Fruit fly (Drosophila melanogaster): ENCODE data around the gene pll.

Gene pll

dm6 chr3R:27263434-27264215 lies 10.6 kb upstream of the pll start, which contains the start of gene woc (continued):
- peak; percentile 36 for TF ChIP-seq Camta (GFP tag; optimal IDR thresholded peaks at IDR 0.05)
- TF ChIP-seq CG12659 (GFP tag; optimal IDR thresholded peaks at IDR 0.05): peak; percentile 78
- peak; percentile 60 for TF ChIP-seq ind (GFP tag; optimal IDR thresholded peaks at IDR 0.05)
- TF ChIP-seq slbo (GFP tag; IDR thresholded peaks at IDR 0.05): peak; percentile 78
- peak; percentile 43 for TF ChIP-seq CG9215 (GFP tag; IDR thresholded peaks at IDR 0.05)
- TF ChIP-seq Ravus (GFP tag; IDR thresholded peaks at IDR 0.05): peak; percentile 4; the same call in 1 of the 2 replicates
- TF ChIP-seq sna (GFP tag; IDR thresholded peaks at IDR 0.05; ENCODE audit: partially characterized antibody): peak; percentile 75
- peak; percentile 35 for TF ChIP-seq h (optimal IDR thresholded peaks at IDR 0.05)
- TF ChIP-seq run (tag; optimal IDR thresholded peaks at IDR 0.05): no peak
- 0 out of 2 replicates have a peak, but pooled peaks have one; percentile 9 for TF ChIP-seq CG11247 (GFP tag; IDR thresholded peaks at IDR 0.05)
- peak; percentile 64 for TF ChIP-seq CG16863 (GFP tag; optimal IDR thresholded peaks at IDR 0.05)
- no peak for TF ChIP-seq CG43689 (GFP tag; IDR thresholded peaks at IDR 0.05)
- peak; percentile 55 for TF ChIP-seq NC2α (GFP tag; optimal IDR thresholded peaks at IDR 0.05)
- TF ChIP-seq mld (GFP tag; IDR thresholded peaks at IDR 0.05; ENCODE audit: partially characterized antibody): peak; percentile 77
- TF ChIP-seq bsh (GFP tag; optimal IDR thresholded peaks at IDR 0.05): peak; percentile 30 to 92
- TF ChIP-seq org-1 (GFP tag; optimal IDR thresholded peaks at IDR 0.05): peak; percentile 9
- TF ChIP-seq CG4328 (GFP tag; optimal IDR thresholded peaks at IDR 0.05): no peak
- no peak for TF ChIP-seq ham (GFP tag; IDR thresholded peaks at IDR 0.05)
- no peak for TF ChIP-seq CG6683 (GFP tag; optimal IDR thresholded peaks at IDR 0.05)
- TF ChIP-seq CG14014 (GFP tag; IDR thresholded peaks at IDR 0.05): peak; percentile 45; the same call in 1 of the 2 replicates
- TF ChIP-seq CG17359 (tag; optimal IDR thresholded peaks at IDR 0.05): no peak
- peak; percentile 48 for TF ChIP-seq Xbp1 (GFP tag; optimal IDR thresholded peaks at IDR 0.05)
- peak; percentile 43; the same call in 1 of the 2 replicates for TF ChIP-seq CG31224 (GFP tag; IDR thresholded peaks at IDR 0.05)
- TF ChIP-seq CHES-1-like (GFP tag; optimal IDR thresholded peaks at IDR 0.05): peak; percentile 76
- peak; percentile 88 for TF ChIP-seq nom (GFP tag; optimal IDR thresholded peaks at IDR 0.05)
- TF ChIP-seq NK7.1 (GFP tag; optimal IDR thresholded peaks at IDR 0.05): peak; percentile 37
- peak; percentile 37; the same call in 1 of the 2 replicates for TF ChIP-seq CG4404 (GFP tag; IDR thresholded peaks at IDR 0.05)
- TF ChIP-seq CG32767 (GFP tag; IDR thresholded peaks at IDR 0.05): peak; percentile 78
- TF ChIP-seq Sry-β (GFP tag; optimal IDR thresholded peaks at IDR 0.05): no peak
- TF ChIP-seq zen2 (GFP tag; IDR thresholded peaks at IDR 0.05; ENCODE audit: partially characterized antibody): peak; percentile 95
- TF ChIP-seq CG7963 (GFP tag; IDR thresholded peaks at IDR 0.05; ENCODE audit: partially characterized antibody): peak; percentile 82
- TF ChIP-seq fu2 (GFP tag; optimal IDR thresholded peaks at IDR 0.05): peak; percentile 81
- peak; percentile 8 for TF ChIP-seq CG3407 (GFP tag; optimal IDR thresholded peaks at IDR 0.05)
- peak; percentile 50 for TF ChIP-seq Ptx1 (GFP tag; IDR thresholded peaks at IDR 0.05)
- peak; percentile 45 for TF ChIP-seq gcm2 (GFP tag; optimal IDR thresholded peaks at IDR 0.05)
- peak; percentile 37; the same call in 1 of the 2 replicates for TF ChIP-seq CG2129 (GFP tag; IDR thresholded peaks at IDR 0.05; ENCODE audit: partially characterized antibody)
- peak; percentile 43 for TF ChIP-seq CG9609 (GFP tag; optimal IDR thresholded peaks at IDR 0.05)
- peak; percentile 71 for TF ChIP-seq CG16813 (GFP tag; IDR thresholded peaks at IDR 0.05; ENCODE audit: partially characterized antibody)
- TF ChIP-seq lmd (GFP tag; IDR thresholded peaks at IDR 0.05): peak; percentile 44; the same call in 1 of the 2 replicates
- peak; percentile 33 for TF ChIP-seq CG18262 (tag; optimal IDR thresholded peaks at IDR 0.05)
- peak; percentile 32 for TF ChIP-seq CG10654 (GFP tag; optimal IDR thresholded peaks at IDR 0.05)
- peak; percentile 48 for TF ChIP-seq nmo (GFP tag; optimal IDR thresholded peaks at IDR 0.05)
- TF ChIP-seq CG2120 (GFP tag; optimal IDR thresholded peaks at IDR 0.05): peak; percentile 78
- peak; percentile 64 for TF ChIP-seq CG9727 (GFP tag; optimal IDR thresholded peaks at IDR 0.05)
- TF ChIP-seq Dref (GFP tag; IDR thresholded peaks at IDR 0.05): peak; percentile 95
- TF ChIP-seq sisA (GFP tag; IDR thresholded peaks at IDR 0.05): peak; percentile 60
- 0 out of 2 replicates have a peak, but pooled peaks have one; percentile 15 for TF ChIP-seq CG14441 (GFP tag; IDR thresholded peaks at IDR 0.05)
- TF ChIP-seq CoRest (tag; optimal IDR thresholded peaks at IDR 0.05): peak; percentile 51

Data from whole organism, embryonic.